Worm (Caenorhabditis elegans) whole organism, late embryonic: ENCODE measurements around the gene M03E7.2.
A peak's percentile ranks its signal among the peaks of the same experiment; 100 is the strongest.

Experiments used
- C08G9.2 ChIP-seq: sonication (generic microtip); optimal IDR thresholded peaks from 2 replicates; lab custom pipeline; 2016; ENCODE audit warnings: mild to moderate bottlenecking, missing genetic modification characterization, moderate library complexity, missing compliant biosample characterization
- C38D4.7 ChIP-seq: fragments of 200-800 bp; sonication (Bioruptor generic); optimal IDR thresholded peaks from 2 replicates; lab custom pipeline; 2018; ENCODE audit warnings: mild to moderate bottlenecking, missing genetic modification characterization, moderate library complexity, missing compliant biosample characterization
- F13H6.1 ChIP-seq: sonication (generic microtip); optimal IDR thresholded peaks from 2 replicates; lab custom pipeline; 2016; ENCODE audit warnings: missing genetic modification characterization, missing compliant biosample characterization
- K02D7.2 ChIP-seq: sonication (generic microtip); optimal IDR thresholded peaks from 2 replicates; lab custom pipeline; 2017; ENCODE audit warnings: mild to moderate bottlenecking, missing genetic modification characterization, missing compliant biosample characterization
- K09A11.1 ChIP-seq: sonication (generic microtip); optimal IDR thresholded peaks from 2 replicates; lab custom pipeline; 2017; ENCODE audit warnings: antibody characterized with exemption, mild to moderate bottlenecking, missing genetic modification characterization, missing compliant biosample characterization; ENCODE audit not compliant: insufficient read depth
- T23F11.4 ChIP-seq: fragments of 200-800 bp; sonication (Bioruptor generic); optimal IDR thresholded peaks from 2 replicates; lab custom pipeline; 2018; ENCODE audit warnings: mild to moderate bottlenecking, missing genetic modification characterization, missing compliant biosample characterization
- ahr-1 ChIP-seq: sonication (generic microtip); optimal IDR thresholded peaks from 2 replicates; lab custom pipeline; 2016; ENCODE audit warnings: missing genetic modification characterization, missing compliant biosample characterization
- ama-1 ChIP-seq: fragments of 150-350 bp; optimal IDR thresholded peaks from 2 replicates; lab custom pipeline; 2014
- ceh-14 ChIP-seq: sonication (generic microtip); optimal IDR thresholded peaks from 2 replicates; lab custom pipeline; 2016; ENCODE audit warnings: missing genotype, missing genetic modification characterization, missing compliant biosample characterization
- ceh-19 ChIP-seq: fragments of 200-800 bp; sonication (Bioruptor generic); optimal IDR thresholded peaks from 2 replicates; lab custom pipeline; 2018; ENCODE audit warnings: mild to moderate bottlenecking, missing genetic modification characterization, missing compliant biosample characterization
- ceh-2 ChIP-seq: sonication (generic microtip); optimal IDR thresholded peaks from 2 replicates; lab custom pipeline; 2016; ENCODE audit warnings: missing genotype, missing genetic modification characterization, missing compliant biosample characterization
- ceh-22 ChIP-seq: sonication (generic microtip); optimal IDR thresholded peaks from 2 replicates; lab custom pipeline; 2017; ENCODE audit warnings: missing biosample characterization, missing genetic modification characterization
- ceh-24 ChIP-seq: sonication (generic microtip); optimal IDR thresholded peaks from 2 replicates; lab custom pipeline; 2016; ENCODE audit warnings: mild to moderate bottlenecking, missing genetic modification characterization, missing compliant biosample characterization
- ceh-30 ChIP-seq: fragments of 150-350 bp; optimal IDR thresholded peaks from 2 replicates; lab custom pipeline; 2014; ENCODE audit warnings: missing biosample characterization, missing genetic modification characterization
- ceh-31 ChIP-seq: sonication (generic microtip); optimal IDR thresholded peaks from 2 replicates; lab custom pipeline; 2016; ENCODE audit warnings: missing genetic modification characterization, missing compliant biosample characterization
- ceh-45 ChIP-seq: fragments of 200-800 bp; sonication (Bioruptor generic); IDR thresholded peaks from 2 replicates; pipeline ENCODE4 v1.3.6; 2022; ENCODE audit warnings: missing genetic modification reagents, missing genetic modification characterization, missing compliant biosample characterization
- ceh-48 ChIP-seq: sonication (generic microtip); optimal IDR thresholded peaks from 2 replicates; lab custom pipeline; 2016; ENCODE audit warnings: missing genetic modification characterization, inconsistent platforms, missing compliant biosample characterization
- ceh-9 ChIP-seq: sonication (generic microtip); optimal IDR thresholded peaks from 2 replicates; lab custom pipeline; 2016; ENCODE audit warnings: mild to moderate bottlenecking, missing genetic modification characterization, inconsistent platforms, missing compliant biosample characterization
- che-1 ChIP-seq: sonication (generic microtip); optimal IDR thresholded peaks from 2 replicates; lab custom pipeline; 2016; ENCODE audit warnings: mild to moderate bottlenecking, missing genetic modification characterization, missing compliant biosample characterization
- dmd-4 ChIP-seq: sonication (generic microtip); optimal IDR thresholded peaks from 2 replicates; lab custom pipeline; 2016; ENCODE audit warnings: borderline replicate concordance, missing genetic modification characterization, missing compliant biosample characterization
- elt-2 ChIP-seq: sonication (generic microtip); optimal IDR thresholded peaks from 2 replicates; lab custom pipeline; 2016; ENCODE audit warnings: missing genetic modification reagents, missing genetic modification characterization, missing compliant biosample characterization
- elt-4 ChIP-seq: sonication (generic microtip); optimal IDR thresholded peaks from 2 replicates; lab custom pipeline; 2016; ENCODE audit warnings: missing genetic modification characterization, missing compliant biosample characterization
- eyg-1 ChIP-seq: sonication (generic microtip); optimal IDR thresholded peaks from 2 replicates; lab custom pipeline; 2016; ENCODE audit warnings: missing genotype, missing genetic modification characterization, missing compliant biosample characterization
- fax-1 ChIP-seq: sonication (generic microtip); optimal IDR thresholded peaks from 2 replicates; lab custom pipeline; 2016; ENCODE audit warnings: missing genotype, missing genetic modification characterization, missing compliant biosample characterization
- fkh-6 ChIP-seq: sonication (generic microtip); optimal IDR thresholded peaks from 2 replicates; lab custom pipeline; 2016; ENCODE audit warnings: missing genetic modification characterization, missing compliant biosample characterization
- hlh-13 ChIP-seq: fragments of 200-800 bp; sonication (Bioruptor generic); optimal IDR thresholded peaks from 2 replicates; lab custom pipeline; 2018; ENCODE audit warnings: mild to moderate bottlenecking, missing genetic modification characterization, missing compliant biosample characterization
- hlh-15 ChIP-seq: sonication (generic microtip); optimal IDR thresholded peaks from 2 replicates; lab custom pipeline; 2016; ENCODE audit warnings: missing genetic modification characterization, missing compliant biosample characterization
- hlh-6 ChIP-seq: sonication (generic microtip); optimal IDR thresholded peaks from 2 replicates; lab custom pipeline; 2016; ENCODE audit warnings: missing genotype, missing genetic modification characterization, missing compliant biosample characterization
- lim-6 ChIP-seq: sonication (generic microtip); optimal IDR thresholded peaks from 2 replicates; lab custom pipeline; 2016; ENCODE audit warnings: missing genetic modification characterization, missing compliant biosample characterization
- madf-2 ChIP-seq: sonication (generic microtip); optimal IDR thresholded peaks from 2 replicates; lab custom pipeline; 2017; ENCODE audit warnings: missing genetic modification characterization, missing compliant biosample characterization
- nfya-1 ChIP-seq: sonication (generic microtip); optimal IDR thresholded peaks from 2 replicates; lab custom pipeline; 2017; ENCODE audit warnings: missing genetic modification characterization, mild to moderate bottlenecking, missing compliant biosample characterization, antibody characterized with exemption, moderate library complexity
- nhr-11 ChIP-seq: fragments of 150-350 bp; optimal IDR thresholded peaks from 2 replicates; lab custom pipeline; 2014; ENCODE audit warnings: missing biosample characterization, missing genetic modification characterization
- nhr-232 ChIP-seq: sonication (generic microtip); optimal IDR thresholded peaks from 2 replicates; lab custom pipeline; 2016; ENCODE audit warnings: missing genetic modification characterization, missing compliant biosample characterization
- npax-4 ChIP-seq: sonication (generic microtip); optimal IDR thresholded peaks from 2 replicates; lab custom pipeline; 2016; ENCODE audit warnings: missing genetic modification characterization, missing compliant biosample characterization
- odd-2 ChIP-seq: sonication (generic microtip); optimal IDR thresholded peaks from 2 replicates; lab custom pipeline; 2017; ENCODE audit warnings: antibody characterized with exemption, mild to moderate bottlenecking, missing genetic modification characterization, missing compliant biosample characterization
- pag-3 ChIP-seq: sonication (generic microtip); optimal IDR thresholded peaks from 2 replicates; lab custom pipeline; 2016; ENCODE audit warnings: missing compliant biosample characterization, missing genetic modification characterization, borderline replicate concordance
- pat-9 ChIP-seq: fragments of 200-800 bp; sonication (Bioruptor generic); optimal IDR thresholded peaks from 2 replicates; lab custom pipeline; 2018; ENCODE audit warnings: mild to moderate bottlenecking, missing genetic modification characterization, moderate library complexity, missing compliant biosample characterization
- pha-2 ChIP-seq: sonication (generic microtip); optimal IDR thresholded peaks from 2 replicates; lab custom pipeline; 2017; ENCODE audit warnings: mild to moderate bottlenecking, missing genetic modification characterization, missing compliant biosample characterization
- pha-4 ChIP-seq: fragments of 150-350 bp; optimal IDR thresholded peaks from 2 replicates; lab custom pipeline; 2018; ENCODE audit warnings: missing biosample characterization, missing genetic modification reagents, missing genetic modification characterization
- pqm-1 ChIP-seq: sonication (generic microtip); optimal IDR thresholded peaks from 2 replicates; lab custom pipeline; 2016; ENCODE audit warnings: missing genetic modification characterization, missing compliant biosample characterization
- pros-1 ChIP-seq: fragments of 150-350 bp; optimal IDR thresholded peaks from 2 replicates; lab custom pipeline; 2014; ENCODE audit warnings: missing biosample characterization, missing genetic modification reagents, missing genetic modification characterization
- ref-2 ChIP-seq: sonication (generic microtip); optimal IDR thresholded peaks from 2 replicates; lab custom pipeline; 2016; ENCODE audit warnings: missing genetic modification characterization, missing compliant biosample characterization
- rnt-1 ChIP-seq: sonication (generic microtip); optimal IDR thresholded peaks from 2 replicates; lab custom pipeline; 2016; ENCODE audit warnings: missing genetic modification characterization, missing compliant biosample characterization
- sdc-2 ChIP-seq: sonication (generic microtip); optimal IDR thresholded peaks from 2 replicates; lab custom pipeline; 2016; ENCODE audit warnings: missing genotype, missing genetic modification characterization, missing compliant biosample characterization
- sox-2 ChIP-seq: fragments of 200-800 bp; sonication (Bioruptor generic); IDR thresholded peaks from 2 replicates; pipeline ENCODE4 v1.3.6; 2022; ENCODE audit warnings: missing genetic modification reagents, missing genetic modification characterization, missing compliant biosample characterization
- sox-4 ChIP-seq: sonication (generic microtip); optimal IDR thresholded peaks from 2 replicates; lab custom pipeline; 2017; ENCODE audit warnings: mild to moderate bottlenecking, missing genetic modification characterization, inconsistent platforms, missing compliant biosample characterization
- syd-9 ChIP-seq: sonication (generic microtip); optimal IDR thresholded peaks from 2 replicates; lab custom pipeline; 2016; ENCODE audit warnings: mild to moderate bottlenecking, missing genetic modification characterization, moderate library complexity, missing compliant biosample characterization
- tbx-2 ChIP-seq: sonication (generic microtip); optimal IDR thresholded peaks from 2 replicates; lab custom pipeline; 2016; ENCODE audit warnings: missing genetic modification characterization, missing compliant biosample characterization
- ttx-3 ChIP-seq: sonication (generic microtip); optimal IDR thresholded peaks from 2 replicates; lab custom pipeline; 2016; ENCODE audit warnings: missing genetic modification reagents, missing genetic modification characterization, missing compliant biosample characterization
- unc-3 ChIP-seq, 2 experiments: fragments of 200-800 bp in 1 of 2; sonication (Bioruptor generic) in 1 of 2; sonication (generic microtip) in 1 of 2; conservative IDR thresholded peaks in 1 of 2; optimal IDR thresholded peaks in 1 of 2; 2 replicates each; pipeline versions ENCODE4 v1.3.6 to Lab custom; 2016 to 2022; ENCODE audit warnings: missing compliant biosample characterization in 2 of 2, missing genetic modification characterization in 2 of 2, missing genetic modification reagents in 1 of 2
- unc-42 ChIP-seq: sonication (generic microtip); optimal IDR thresholded peaks from 2 replicates; lab custom pipeline; 2016; ENCODE audit warnings: missing genotype, missing genetic modification characterization, missing compliant biosample characterization
- unc-55 ChIP-seq: sonication (generic microtip); optimal IDR thresholded peaks from 2 replicates; lab custom pipeline; 2017; ENCODE audit warnings: missing biosample characterization, missing genetic modification reagents, missing genetic modification characterization
- unc-86 ChIP-seq: sonication (generic microtip); optimal IDR thresholded peaks from 2 replicates; lab custom pipeline; 2016; ENCODE audit warnings: missing genetic modification characterization, missing compliant biosample characterization
- ztf-16 ChIP-seq: sonication (generic microtip); optimal IDR thresholded peaks from 2 replicates; lab custom pipeline; 2017; ENCODE audit warnings: missing genetic modification characterization, missing compliant biosample characterization

M03E7.2 gene

ce11 chrV:5592323-5592722 is 25.1 kb upstream of the M03E7.2 start, which contains the start of gene vps-37:
Gene vps-37, plus strand, starts transcription at chrV:5592700.
- TF ChIP-seq syd-9 (tag; lab: Kevin White, UChicago) (no peak), elt-4 (tag; lab: Kevin White, UChicago) (no peak), ama-1 (lab: Kevin White, UChicago) (no peak), madf-2 (peak; percentile 19), pag-3 (tag; lab: Kevin White, UChicago) (no peak), hlh-15 (tag; lab: Kevin White, UChicago) (no peak), ceh-45 (GFP tag; lab: Robert Waterston, UW) (no peak), rnt-1 (no peak), ceh-31 (peak; percentile 58), F13H6.1 (tag; lab: Kevin White, UChicago) (no peak), hlh-6 (tag; lab: Kevin White, UChicago) (no peak), ceh-9 (tag; lab: Kevin White, UChicago) (no peak), ref-2 (tag; lab: Kevin White, UChicago) (no peak), K02D7.2 (tag; lab: Kevin White, UChicago) (peak; percentile 2), hlh-13 (no peak), dmd-4 (tag; lab: Kevin White, UChicago) (no peak), tbx-2 (no peak), sdc-2 (tag; lab: Kevin White, UChicago) (no peak), C38D4.7 (GFP tag; lab: Kevin White, UChicago) (no peak), unc-55 (peak; percentile 57), nfya-1 (peak; percentile 59), K09A11.1 (tag; lab: Kevin White, UChicago) (no peak), sox-4 (tag; lab: Kevin White, UChicago) (no peak), ztf-16 (tag; lab: Kevin White, UChicago) (no peak), pros-1 (tag; lab: Kevin White, UChicago) (no peak), unc-42 (tag; lab: Kevin White, UChicago) (peak; percentile 90), pat-9 (tag; lab: Kevin White, UChicago) (no peak), pha-4 (tag; lab: Kevin White, UChicago) (no peak), sox-2 (GFP tag; lab: Robert Waterston, UW) (no peak), ceh-19 (GFP tag; lab: Kevin White, UChicago) (no peak), ceh-22 (tag; lab: Kevin White, UChicago) (no peak), fkh-6 (tag; lab: Kevin White, UChicago) (no peak), T23F11.4 (GFP tag; lab: Kevin White, UChicago) (no peak), npax-4 (no peak), C08G9.2 (tag; lab: Kevin White, UChicago) (no peak), ttx-3 (tag; lab: Kevin White, UChicago) (no peak), ahr-1 (tag; lab: Kevin White, UChicago) (no peak), ceh-2 (tag; lab: Kevin White, UChicago) (no peak), che-1 (tag; lab: Kevin White, UChicago) (no peak), lim-6 (tag; lab: Kevin White, UChicago) (no peak), ceh-48 (tag; lab: Kevin White, UChicago) (peak; percentile 35), ceh-30 (tag; lab: Kevin White, UChicago) (peak; percentile 44), unc-86 (tag; lab: Kevin White, UChicago) (no peak), eyg-1 (tag; lab: Kevin White, UChicago) (no peak), elt-2 (tag; lab: Kevin White, UChicago) (peak; percentile 27), nhr-11 (tag; lab: Kevin White, UChicago) (no peak), odd-2 (tag; lab: Kevin White, UChicago) (no peak), unc-3 (GFP tag; conservative IDR thresholded peaks at IDR 0.05; lab: Robert Waterston, UW) (no peak), unc-3 (tag; optimal IDR thresholded peaks at IDR 0.05; lab: Kevin White, UChicago) (peak; percentile 47), fax-1 (tag; lab: Kevin White, UChicago) (no peak), pha-2 (tag; lab: Kevin White, UChicago) (no peak), nhr-232 (tag; lab: Kevin White, UChicago) (no peak), ceh-24 (tag; lab: Kevin White, UChicago) (no peak), pqm-1 (no peak), ceh-14 (peak; percentile 36)
